Fruit fly (Drosophila melanogaster): ENCODE results near the gene 5-HT2B.

- TF ChIP-seq Pif1A (GFP tag; optimal IDR thresholded peaks at IDR 0.05) (no peak), CG17806 (tag; optimal IDR thresholded peaks at IDR 0.05) (no peak), gl (tag; optimal IDR thresholded peaks at IDR 0.05) (no peak)
These were observed 25.7 kb upstream of the 5-HT2B start, which contains the start of gene Or85d for dm6 chr3R:8552308-8552707.

All from whole organism, pupa.